Worm (Caenorhabditis elegans): ENCODE data around the gene F27E5.3.

- TF ChIP-seq nhr-11 (tag; optimal IDR thresholded peaks at IDR 0.05) (no peak), pha-4 (tag; optimal IDR thresholded peaks at IDR 0.05) (no peak), nhr-232 (tag; optimal IDR thresholded peaks at IDR 0.05) (no peak), unc-86 (tag; optimal IDR thresholded peaks at IDR 0.05) (no peak), madf-2 (tag; optimal IDR thresholded peaks at IDR 0.05) (no peak), zip-5 (tag; optimal IDR thresholded peaks at IDR 0.05) (no peak), sdc-2 (tag; optimal IDR thresholded peaks at IDR 0.05) (no peak), ama-1 (optimal IDR thresholded peaks at IDR 0.05) (no peak), elt-2 (tag; optimal IDR thresholded peaks at IDR 0.05) (peak; percentile 66), F13H6.1 (tag; optimal IDR thresholded peaks at IDR 0.05) (no peak), Y22D7AL.16 (tag; optimal IDR thresholded peaks at IDR 0.05) (no peak), unc-55 (GFP tag; optimal IDR thresholded peaks at IDR 0.05) (no peak)
Measured at ce11 chrII:10134285-10134995, 9.6 kb downstream of the F27E5.3 start, which contains the start of gene F27E5.9.
